Worm (Caenorhabditis elegans) whole organism, midembryonic: ENCODE data around the gene T01C8.2.

ENCODE experiments used
- T22C8.4 ChIP-seq: fragments of 200-800 bp; sonication (Bioruptor generic); IDR thresholded peaks from 2 replicates; pipeline ENCODE4 v1.3.6; 2022; ENCODE audit warnings: missing genetic modification characterization, missing compliant biosample characterization
- cog-1 ChIP-seq: sonication (generic microtip); optimal IDR thresholded peaks from 2 replicates; lab custom pipeline; 2016; ENCODE audit warnings: missing genetic modification characterization, missing compliant biosample characterization
- flt-1 ChIP-seq: fragments of 200-800 bp; sonication (Bioruptor generic); IDR thresholded peaks from 2 replicates; pipeline ENCODE4 v1.3.6; 2022; ENCODE audit warnings: missing genetic modification characterization, missing compliant biosample characterization
- klf-2 ChIP-seq: fragments of 200-800 bp; sonication (Bioruptor generic); conservative IDR thresholded peaks from 2 replicates; pipeline ENCODE4 v1.3.6; 2022; ENCODE audit warnings: missing genetic modification reagents, missing genetic modification characterization, missing compliant biosample characterization
- med-1 ChIP-seq: sonication (generic microtip); optimal IDR thresholded peaks from 2 replicates; lab custom pipeline; 2017; ENCODE audit warnings: missing genetic modification characterization, mild to moderate bottlenecking, missing compliant biosample characterization, antibody characterized with exemption, missing genetic modification reagents; ENCODE audit not compliant: insufficient read depth
- ref-1 ChIP-seq: fragments of 200-800 bp; sonication (Bioruptor generic); conservative IDR thresholded peaks from 2 replicates; pipeline ENCODE4 v1.3.6; 2022; ENCODE audit warnings: missing genetic modification reagents, missing genetic modification characterization, missing compliant biosample characterization
- tab-1 ChIP-seq: fragments of 200-800 bp; sonication (Bioruptor generic); IDR thresholded peaks from 2 replicates; pipeline ENCODE4 v1.3.6; 2022; ENCODE audit warnings: missing genetic modification characterization, missing compliant biosample characterization
- ztf-23 ChIP-seq: fragments of 200-800 bp; sonication (Bioruptor generic); IDR thresholded peaks from 2 replicates; pipeline ENCODE4 v1.3.6; 2022; ENCODE audit warnings: missing genetic modification reagents, missing genetic modification characterization, missing compliant biosample characterization
- ztf-29 ChIP-seq: fragments of 200-800 bp; sonication (Bioruptor generic); IDR thresholded peaks from 2 replicates; pipeline ENCODE4 v1.3.6; 2022; ENCODE audit warnings: missing genetic modification reagents, missing genetic modification characterization, missing compliant biosample characterization

- TF ChIP-seq cog-1 (tag; lab: Kevin White, UChicago) = no peak
- 0 out of 2 replicates have a peak, but pooled peaks have one; percentile 22 for TF ChIP-seq tab-1
- TF ChIP-seq ztf-29 = no peak
- peak; percentile 57; the same call in 1 of the 2 replicates for TF ChIP-seq ztf-23 (GFP tag; lab: Robert Waterston, UW)
- no peak for TF ChIP-seq ref-1 (GFP tag; lab: Robert Waterston, UW)
- no peak for TF ChIP-seq klf-2
- TF ChIP-seq T22C8.4 (GFP tag; lab: Robert Waterston, UW) = no peak
- TF ChIP-seq flt-1 (GFP tag; lab: Robert Waterston, UW) = no peak
- TF ChIP-seq med-1 = no peak
These were observed 15.3 kb upstream of the T01C8.2 start for ce11 chrX:16770919-16771318.
